Worm (Caenorhabditis elegans) whole organism, mixed stage, embryonic: Measurements from ENCODE around the gene ptc-1.

Experiments used
- ceh-83 ChIP-seq: fragments of 200-800 bp; sonication (Bioruptor generic); optimal IDR thresholded peaks from 2 replicates; lab custom pipeline; 2018; ENCODE audit warnings: mild to moderate bottlenecking, missing genetic modification characterization, missing compliant biosample characterization
- ces-1 ChIP-seq: fragments of 150-350 bp; optimal IDR thresholded peaks from 2 replicates; lab custom pipeline; 2014; ENCODE audit warnings: missing biosample characterization, missing genetic modification reagents, missing genetic modification characterization
- elt-1 ChIP-seq: sonication (generic microtip); optimal IDR thresholded peaks from 2 replicates; lab custom pipeline; 2017; ENCODE audit warnings: missing genetic modification characterization, mild to moderate bottlenecking, missing compliant biosample characterization, antibody characterized with exemption, moderate library complexity, borderline replicate concordance; ENCODE audit not compliant: insufficient read depth
- lin-13 ChIP-seq: fragments of 150-350 bp; optimal IDR thresholded peaks from 2 replicates; lab custom pipeline; 2014; ENCODE audit warnings: missing biosample characterization, missing genetic modification characterization
- nhr-12 ChIP-seq: fragments of 150-350 bp; optimal IDR thresholded peaks from 2 replicates; lab custom pipeline; 2014; ENCODE audit warnings: missing biosample characterization, missing genetic modification characterization
- nhr-2 ChIP-seq: fragments of 150-350 bp; optimal IDR thresholded peaks from 2 replicates; lab custom pipeline; 2014; ENCODE audit warnings: missing biosample characterization, missing genetic modification characterization
- nhr-28 ChIP-seq: fragments of 150-350 bp; optimal IDR thresholded peaks from 2 replicates; lab custom pipeline; 2014; ENCODE audit warnings: missing biosample characterization, missing genetic modification characterization
- pha-4 ChIP-seq: fragments of 150-350 bp; optimal IDR thresholded peaks from 2 replicates; lab custom pipeline; 2018; ENCODE audit warnings: missing biosample characterization, missing genetic modification reagents, missing genetic modification characterization
- snpc-4 ChIP-seq: fragments of 150-350 bp; optimal IDR thresholded peaks from 2 replicates; lab custom pipeline; 2014; ENCODE audit warnings: missing biosample characterization, missing genetic modification characterization
- sptf-1 ChIP-seq: sonication (generic microtip); optimal IDR thresholded peaks from 2 replicates; lab custom pipeline; 2017; ENCODE audit warnings: mild to moderate bottlenecking, missing genetic modification characterization, moderate library complexity, missing compliant biosample characterization
- unc-62 ChIP-seq: fragments of 150-350 bp; optimal IDR thresholded peaks from 2 replicates; lab custom pipeline; 2014; ENCODE audit warnings: missing biosample characterization, missing genetic modification reagents, missing genetic modification characterization

- no peak for TF ChIP-seq sptf-1 (tag; lab: Kevin White, UChicago)
- TF ChIP-seq snpc-4 (tag; lab: Kevin White, UChicago), result no peak
- no peak for TF ChIP-seq nhr-2
- TF ChIP-seq nhr-12 (tag; lab: Kevin White, UChicago), result no peak
- TF ChIP-seq elt-1, result no peak
- no peak for TF ChIP-seq pha-4
- TF ChIP-seq nhr-28 (tag; lab: Kevin White, UChicago), result no peak
- no peak for TF ChIP-seq unc-62
- no peak for TF ChIP-seq lin-13
- no peak for TF ChIP-seq ces-1 (GFP tag; lab: Kevin White, UChicago)
- no peak for TF ChIP-seq ceh-83 (GFP tag; lab: Kevin White, UChicago)
These were observed 3.7 kb upstream of the ptc-1 start for ce11 chrII:7889321-7889720.
